Fruit fly (Drosophila melanogaster) whole organism, prepupa: Measurements from ENCODE around the gene CG8176.

Source experiments
- CG10669 ChIP-seq: fragments of 200-800 bp; sonication (Bioruptor generic); optimal IDR thresholded peaks from 3 replicates; lab custom pipeline; 2018; ENCODE audit warnings: missing biosample characterization, mild to moderate bottlenecking, missing genetic modification characterization, moderate library complexity
- CG1621 ChIP-seq: fragments of 200-800 bp; sonication (Bioruptor generic); optimal IDR thresholded peaks from 3 replicates; lab custom pipeline; 2018; ENCODE audit warnings: missing biosample characterization, mild to moderate bottlenecking, missing genetic modification characterization
- CG32006 ChIP-seq: fragments of 200-800 bp; sonication (Bioruptor generic); optimal IDR thresholded peaks from 3 replicates; lab custom pipeline; 2017; ENCODE audit warnings: missing biosample characterization, mild to moderate bottlenecking, missing genetic modification characterization
- CG8119 ChIP-seq: fragments of 200-800 bp; sonication (Bioruptor generic); IDR thresholded peaks from 3 replicates; pipeline ENCODE4 v1.3.6; 2022; ENCODE audit warnings: missing biosample characterization, missing genetic modification characterization
- CG8319 ChIP-seq: fragments of 200-800 bp; sonication (Bioruptor generic); optimal IDR thresholded peaks from 3 replicates; lab custom pipeline; 2016; ENCODE audit warnings: missing biosample characterization, missing genetic modification characterization
- Eip93F ChIP-seq: fragments of 200-800 bp; sonication (Bioruptor generic); optimal IDR thresholded peaks from 2 replicates; lab custom pipeline; 2016; ENCODE audit warnings: missing biosample characterization, mild to moderate bottlenecking, missing genetic modification characterization
- Ets21C ChIP-seq: fragments of 200-800 bp; sonication (Bioruptor generic); optimal IDR thresholded peaks from 3 replicates; lab custom pipeline; 2016; ENCODE audit warnings: missing biosample characterization, missing genetic modification characterization
- Ets96B ChIP-seq: fragments of 200-800 bp; optimal IDR thresholded peaks from 2 replicates; lab custom pipeline; 2019; ENCODE audit warnings: missing biosample characterization, mild to moderate bottlenecking, missing genetic modification characterization, moderate library complexity
- Sox102F ChIP-seq: fragments of 200-800 bp; sonication (Bioruptor generic); optimal IDR thresholded peaks from 2 replicates; lab custom pipeline; 2016; ENCODE audit warnings: missing biosample characterization, mild to moderate bottlenecking, missing genetic modification characterization
- dsx ChIP-seq: fragments of 200-800 bp; optimal IDR thresholded peaks from 3 replicates; lab custom pipeline; 2019; ENCODE audit warnings: missing biosample characterization, mild to moderate bottlenecking, missing genetic modification characterization, moderate library complexity; ENCODE audit not compliant: poor library complexity, severe bottlenecking
- esn ChIP-seq: fragments of 200-800 bp; sonication (Bioruptor generic); optimal IDR thresholded peaks from 2 replicates; lab custom pipeline; 2016; ENCODE audit warnings: missing biosample characterization, mild to moderate bottlenecking, missing genetic modification characterization, moderate library complexity
- fkh ChIP-seq: fragments of 200-800 bp; sonication (Bioruptor generic); optimal IDR thresholded peaks from 3 replicates; lab custom pipeline; 2017; ENCODE audit warnings: missing biosample characterization, mild to moderate bottlenecking, missing genetic modification characterization, moderate library complexity
- spab ChIP-seq: fragments of 200-800 bp; sonication (Bioruptor generic); optimal IDR thresholded peaks from 2 replicates; lab custom pipeline; 2017; ENCODE audit warnings: missing biosample characterization, mild to moderate bottlenecking, missing genetic modification characterization, missing genetic modification reagents
- ss ChIP-seq, 2 experiments: fragments of 200-800 bp; sonication (Bioruptor generic); optimal IDR thresholded peaks; 2 replicates in 1 of 2; 3 replicates in 1 of 2; lab custom pipeline; 2017 to 2018; ENCODE audit warnings: mild to moderate bottlenecking in 2 of 2, missing biosample characterization in 2 of 2, missing genetic modification characterization in 2 of 2, moderate library complexity in 1 of 2
- vri ChIP-seq: fragments of 200-800 bp; sonication (Bioruptor generic); optimal IDR thresholded peaks from 3 replicates; lab custom pipeline; 2016; ENCODE audit warnings: missing biosample characterization, mild to moderate bottlenecking, missing genetic modification characterization

The CG8176 gene

dm6 chr3R:9573812-9574587 is 58.2 kb downstream of the CG8176 start, which contains the start of gene CG9399 (continued):
- TF ChIP-seq Eip93F (GFP tag; lab: Kevin White, UChicago): peak; percentile 98
- peak; percentile 94 for TF ChIP-seq vri (GFP tag; lab: Kevin White, UChicago)
- TF ChIP-seq CG1621 (tag; lab: Kevin White, UChicago): peak; percentile 93
- TF ChIP-seq fkh: peak; percentile 58
- TF ChIP-seq esn (GFP tag; lab: Kevin White, UChicago): peak; percentile 98
- TF ChIP-seq dsx (GFP tag; lab: Kevin White, UChicago): peak; percentile 95
- peak; percentile 91 for TF ChIP-seq spab (GFP tag; lab: Kevin White, UChicago)
- TF ChIP-seq CG32006: peak; percentile 98
- TF ChIP-seq CG10669 (GFP tag; lab: Kevin White, UChicago): peak; percentile 95
- TF ChIP-seq Ets21C: peak; percentile 93
- TF ChIP-seq CG8119 (GFP tag; lab: Robert Waterston, UW): peak; percentile 97
- peak; percentile 97 for TF ChIP-seq Sox102F (GFP tag; lab: Kevin White, UChicago)
- peak; percentile 96 to 97 for TF ChIP-seq ss (GFP tag; optimal IDR thresholded peaks at IDR 0.05; lab: Kevin White, UChicago)
- TF ChIP-seq Ets96B (tag; lab: Kevin White, UChicago): peak; percentile 98
- peak; percentile 95 for TF ChIP-seq CG8319
